Comparison of ENCODE assay signal across 5 worm cellular contexts in the genomic region with DNA sequence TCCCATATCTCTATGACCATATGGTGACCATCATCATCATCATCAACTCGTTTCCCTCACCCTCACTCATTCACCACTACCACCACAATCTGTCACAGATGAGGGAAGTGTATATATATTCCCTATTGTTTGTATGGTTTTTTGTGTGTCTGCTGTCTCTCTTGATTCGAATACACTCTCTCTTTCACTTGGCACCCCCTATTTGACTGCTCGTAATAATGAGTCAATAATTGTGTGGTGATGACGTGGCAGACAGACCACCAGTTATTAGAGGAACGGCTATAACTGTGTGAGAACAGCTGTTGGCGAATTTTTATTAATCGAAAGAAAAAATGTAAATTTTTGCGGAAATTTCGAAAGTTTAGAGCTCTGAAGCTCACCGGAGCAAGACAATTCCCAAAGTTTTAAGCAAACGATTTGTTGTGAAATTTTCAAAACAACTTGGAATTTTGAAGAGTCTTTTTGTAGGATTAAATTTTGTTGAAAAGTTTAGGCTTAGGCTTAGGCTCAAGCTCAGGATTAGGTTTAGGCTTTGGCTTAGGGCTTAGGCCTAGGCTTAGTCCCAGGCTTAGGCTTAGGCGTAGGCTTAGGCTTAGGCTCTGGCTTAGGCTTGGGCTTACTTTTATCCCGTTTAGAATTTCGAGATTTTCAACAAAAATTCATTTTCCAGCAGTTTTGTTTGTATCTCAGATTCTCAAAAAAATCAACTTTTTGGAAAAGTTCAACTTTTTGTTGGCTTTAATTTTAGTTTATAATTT.
TF ChIP-seq lines count a peak whose summit lies in the region.

No protein-coding gene starts in this region.

TF ChIP-seq in whole organism, L1 larva, 84 proteins besides CTCF, POLR2A, EP300 and RAD21:
- TF ChIP-seq nhr-90 (tag; optimal IDR thresholded peaks at IDR 0.05; lab: Kevin White, UChicago; ENCODE audit: poor library complexity) (no peak), nhr-85 (tag; lab: Kevin White, UChicago) (peak; percentile 1), ceh-88 (GFP tag; IDR thresholded peaks at IDR 0.05; lab: Robert Waterston, UW) (no peak)

TF ChIP-seq in whole organism, L3 larva, 47 proteins besides CTCF, POLR2A, EP300 and RAD21:
- peak; percentile 69 for TF ChIP-seq pha-4 (tag; optimal IDR thresholded peaks at IDR 0.05; lab: Kevin White, UChicago)
- TF ChIP-seq fkh-10 (GFP tag; optimal IDR thresholded peaks at IDR 0.05; lab: Kevin White, UChicago): no peak

TF ChIP-seq in whole organism, early embryonic, 17 proteins besides CTCF, POLR2A, EP300 and RAD21:
- no peak for TF ChIP-seq tbx-11 (GFP tag; IDR thresholded peaks at IDR 0.05; lab: Robert Waterston, UW)
- TF ChIP-seq flt-1 (GFP tag; IDR thresholded peaks at IDR 0.05; lab: Robert Waterston, UW): no peak
- TF ChIP-seq hmbx-1 (tag; optimal IDR thresholded peaks at IDR 0.05; lab: Kevin White, UChicago): no peak
- TF ChIP-seq ceh-36 (tag; optimal IDR thresholded peaks at IDR 0.05; lab: Kevin White, UChicago): peak; percentile 84
- no peak for TF ChIP-seq hmg-4 (GFP tag; optimal IDR thresholded peaks at IDR 0.05; lab: Kevin White, UChicago)
- TF ChIP-seq ama-1 (optimal IDR thresholded peaks at IDR 0.05; lab: Kevin White, UChicago): no peak
- no peak for TF ChIP-seq scrt-1 (GFP tag; IDR thresholded peaks at IDR 0.05; lab: Robert Waterston, UW)
- no peak for TF ChIP-seq sea-1 (GFP tag; conservative IDR thresholded peaks at IDR 0.05; lab: Robert Waterston, UW)
- TF ChIP-seq ets-7 (tag; optimal IDR thresholded peaks at IDR 0.05; lab: Kevin White, UChicago): no peak
- TF ChIP-seq B0310.2 (tag; optimal IDR thresholded peaks at IDR 0.05; lab: Kevin White, UChicago): peak; percentile 32
- TF ChIP-seq tra-4 (tag; optimal IDR thresholded peaks at IDR 0.05; lab: Kevin White, UChicago): no peak
- TF ChIP-seq tbx-37 (GFP tag; conservative IDR thresholded peaks at IDR 0.05; lab: Robert Waterston, UW): no peak; the same call in 1 of the 2 replicates
- TF ChIP-seq hnd-1 (tag; optimal IDR thresholded peaks at IDR 0.05; lab: Kevin White, UChicago): no peak

TF ChIP-seq in whole organism, midembryonic, 9 proteins besides CTCF, POLR2A, EP300 and RAD21:
- TF ChIP-seq ref-1 (GFP tag; conservative IDR thresholded peaks at IDR 0.05; lab: Robert Waterston, UW): no peak
- TF ChIP-seq ztf-29 (GFP tag; IDR thresholded peaks at IDR 0.05; lab: Robert Waterston, UW): peak; percentile 75; the same call in 1 of the 2 replicates
TF ChIP-seq in whole organism, midembryonic: peak in this region for 1.

TF ChIP-seq in whole organism, young adult, 124 proteins besides CTCF, POLR2A, EP300 and RAD21:
- TF ChIP-seq sea-2 (GFP tag; IDR thresholded peaks at IDR 0.05; lab: Robert Waterston, UW): peak; percentile 52; the same call in 1 of the 2 replicates
- TF ChIP-seq nfyb-1 (GFP tag; IDR thresholded peaks at IDR 0.05; lab: Robert Waterston, UW): 0 out of 2 replicates have a peak, but pooled peaks have one; percentile 17
- TF ChIP-seq snpc-1.1 (tag; optimal IDR thresholded peaks at IDR 0.05; lab: Kevin White, UChicago; ENCODE audit: insufficient read depth): no peak
